Worm (Caenorhabditis elegans) whole organism, L1 larva: ENCODE measurements around the gene C16D9.8.

Experiments
- ceh-8 ChIP-seq: fragments of 200-800 bp; sonication (Bioruptor generic); optimal IDR thresholded peaks from 2 replicates; lab custom pipeline; 2018; ENCODE audit warnings: mild to moderate bottlenecking, missing genetic modification characterization, moderate library complexity, missing compliant biosample characterization
- lir-3 ChIP-seq: sonication (generic microtip); optimal IDR thresholded peaks from 2 replicates; lab custom pipeline; 2016; ENCODE audit warnings: mild to moderate bottlenecking, missing genetic modification characterization, moderate library complexity, missing compliant biosample characterization; ENCODE audit not compliant: poor library complexity
- mep-1 ChIP-seq: fragments of 150-350 bp; optimal IDR thresholded peaks from 2 replicates; lab custom pipeline; 2014; ENCODE audit warnings: missing biosample characterization, missing genetic modification characterization
- snpc-4 ChIP-seq: fragments of 150-350 bp; optimal IDR thresholded peaks from 2 replicates; lab custom pipeline; 2014; ENCODE audit warnings: missing biosample characterization, missing genetic modification characterization
- sox-4 ChIP-seq: sonication (generic microtip); optimal IDR thresholded peaks from 2 replicates; lab custom pipeline; 2016; ENCODE audit warnings: missing genetic modification characterization, missing compliant biosample characterization

DNA sequence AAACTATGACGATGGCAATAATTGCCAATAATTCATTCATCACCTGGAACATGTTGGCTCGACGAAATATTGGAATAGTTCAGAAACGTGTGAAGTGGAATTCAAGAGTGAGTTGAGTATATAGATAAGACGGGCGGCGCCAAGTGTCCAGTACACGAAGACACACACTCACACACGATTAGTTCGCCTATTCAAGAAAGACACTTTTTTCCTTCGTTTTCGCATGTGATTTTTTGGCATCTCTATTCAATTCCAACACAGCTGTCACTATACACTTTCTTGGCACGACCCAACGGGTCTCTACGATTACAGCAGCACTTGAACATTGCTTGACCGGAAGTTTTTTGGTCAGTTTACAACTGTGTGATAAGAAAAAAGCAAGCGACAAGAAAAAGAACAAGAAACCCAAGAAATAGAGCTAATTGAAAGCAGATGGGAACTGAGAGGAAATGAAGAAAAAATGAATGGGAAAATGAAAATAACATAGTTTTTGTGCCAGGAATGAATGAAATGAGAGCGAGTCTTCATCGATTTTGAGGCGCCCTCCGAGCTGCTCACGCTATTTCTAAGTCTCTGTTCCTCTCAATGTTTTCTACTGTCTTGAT, 45.6 kb downstream of the C16D9.8 start, which contains the start of gene K07C11.8:
- TF ChIP-seq sox-4 (tag; lab: Kevin White, UChicago) (no peak), snpc-4 (tag; lab: Kevin White, UChicago) (no peak), mep-1 (tag; lab: Kevin White, UChicago) (no peak), lir-3 (tag; lab: Kevin White, UChicago) (no peak), ceh-8 (GFP tag; lab: Kevin White, UChicago) (no peak)
